Fruit fly (Drosophila melanogaster) whole organism, embryonic: ENCODE data around the gene Tlk.

ENCODE experiments used
- Asciz ChIP-seq: fragments of 200-800 bp; sonication (Bioruptor generic); optimal IDR thresholded peaks from 2 replicates; lab custom pipeline; 2017; ENCODE audit warnings: missing biosample characterization, mild to moderate bottlenecking, missing genetic modification characterization, missing genetic modification reagents
- CG12219 ChIP-seq: fragments of 200-800 bp; sonication (Bioruptor generic); optimal IDR thresholded peaks from 3 replicates; lab custom pipeline; 2018; ENCODE audit warnings: missing biosample characterization, mild to moderate bottlenecking, missing genetic modification characterization
- CG12744 ChIP-seq: fragments of 200-800 bp; sonication (Bioruptor generic); optimal IDR thresholded peaks from 2 replicates; lab custom pipeline; 2016; ENCODE audit warnings: missing biosample characterization, missing genetic modification characterization
- CG13296 ChIP-seq: fragments of 200-800 bp; sonication (Bioruptor generic); optimal IDR thresholded peaks from 3 replicates; lab custom pipeline; 2018; ENCODE audit warnings: missing biosample characterization, mild to moderate bottlenecking, missing genetic modification characterization
- CG13894 ChIP-seq: fragments of 200-800 bp; sonication (Bioruptor generic); optimal IDR thresholded peaks from 3 replicates; lab custom pipeline; 2018; ENCODE audit warnings: missing biosample characterization, mild to moderate bottlenecking, missing genetic modification characterization, moderate library complexity
- CG14014 ChIP-seq: fragments of 200-800 bp; sonication (Bioruptor generic); IDR thresholded peaks from 2 replicates; pipeline ENCODE4 v1.3.6; 2022; ENCODE audit warnings: missing biosample characterization, missing genetic modification characterization
- CG14667 ChIP-seq: fragments of 200-800 bp; sonication (Bioruptor generic); IDR thresholded peaks from 2 replicates; pipeline ENCODE4 v1.3.6; 2022; ENCODE audit warnings: missing biosample characterization, missing genetic modification characterization
- CG14710 ChIP-seq: fragments of 200-800 bp; sonication (Bioruptor generic); optimal IDR thresholded peaks from 3 replicates; lab custom pipeline; 2019; ENCODE audit warnings: missing biosample characterization, mild to moderate bottlenecking, missing genetic modification characterization, moderate library complexity
- CG15073 ChIP-seq: fragments of 200-800 bp; sonication (Bioruptor generic); optimal IDR thresholded peaks from 2 replicates; lab custom pipeline; 2016; ENCODE audit warnings: missing biosample characterization, missing genetic modification characterization
- CG1647 ChIP-seq: fragments of 200-800 bp; sonication (Bioruptor generic); optimal IDR thresholded peaks from 3 replicates; lab custom pipeline; 2016; ENCODE audit warnings: missing biosample characterization, missing genetic modification characterization
- CG17802 ChIP-seq: fragments of 200-800 bp; sonication (Bioruptor generic); optimal IDR thresholded peaks from 2 replicates; lab custom pipeline; 2018; ENCODE audit warnings: missing biosample characterization, mild to moderate bottlenecking, missing genetic modification characterization, moderate library complexity
- CG17912 ChIP-seq: fragments of 200-800 bp; sonication (Bioruptor generic); optimal IDR thresholded peaks from 2 replicates; lab custom pipeline; 2018; ENCODE audit warnings: missing biosample characterization, mild to moderate bottlenecking, missing genetic modification characterization
- CG3281 ChIP-seq: fragments of 200-800 bp; sonication (Bioruptor generic); optimal IDR thresholded peaks from 3 replicates; lab custom pipeline; 2017; ENCODE audit warnings: missing biosample characterization, mild to moderate bottlenecking, missing genetic modification characterization
- CG34376 ChIP-seq: fragments of 200-800 bp; sonication (Bioruptor generic); optimal IDR thresholded peaks from 2 replicates; lab custom pipeline; 2018; ENCODE audit warnings: missing biosample characterization, mild to moderate bottlenecking, missing genetic modification characterization
- CG4730 ChIP-seq: fragments of 200-800 bp; sonication (Bioruptor generic); IDR thresholded peaks from 2 replicates; pipeline ENCODE4 v1.3.6; 2022; ENCODE audit warnings: missing biosample characterization, missing genetic modification characterization
- CG6813 ChIP-seq: fragments of 200-800 bp; sonication (Bioruptor generic); optimal IDR thresholded peaks from 2 replicates; lab custom pipeline; 2017; ENCODE audit warnings: missing biosample characterization, missing genetic modification characterization, mild to moderate bottlenecking, moderate library complexity, missing genetic modification reagents
- CG6854 ChIP-seq: fragments of 200-800 bp; sonication (Bioruptor generic); optimal IDR thresholded peaks from 3 replicates; lab custom pipeline; 2017; ENCODE audit warnings: missing biosample characterization, mild to moderate bottlenecking, missing genetic modification characterization
- CG8478 ChIP-seq: fragments of >200 bp; optimal IDR thresholded peaks from 2 replicates; lab custom pipeline; 2018
- CG8924 ChIP-seq: fragments of 200-800 bp; optimal IDR thresholded peaks from 3 replicates; lab custom pipeline; 2019; ENCODE audit warnings: missing biosample characterization, mild to moderate bottlenecking, missing genetic modification characterization, moderate library complexity
- CHES-1-like ChIP-seq: fragments of 200-800 bp; sonication (Bioruptor generic); optimal IDR thresholded peaks from 2 replicates; lab custom pipeline; 2016; ENCODE audit warnings: missing biosample characterization, missing genetic modification characterization
- Chrac-16 ChIP-seq: fragments of 200-800 bp; sonication (Bioruptor generic); optimal IDR thresholded peaks from 3 replicates; lab custom pipeline; 2016; ENCODE audit warnings: missing biosample characterization, missing genetic modification characterization
- Dll ChIP-seq: fragments of 200-800 bp; sonication (Bioruptor generic); IDR thresholded peaks from 4 replicates; pipeline ENCODE4 v1.3.6; 2022; ENCODE audit warnings: missing biosample characterization, missing genetic modification characterization; ENCODE audit not compliant: partially characterized antibody
- Dref ChIP-seq: fragments of 200-800 bp; sonication (Bioruptor generic); IDR thresholded peaks from 2 replicates; pipeline ENCODE4 v1.3.6; 2022; ENCODE audit warnings: missing biosample characterization, missing genetic modification characterization
- Eip74EF ChIP-seq, 2 experiments: fragments of 200-800 bp in 1 of 2; fragments of >200 bp in 1 of 2; sonication (Bioruptor generic) in 1 of 2; optimal IDR thresholded peaks; 2 replicates each; lab custom pipeline; 2017 to 2019; ENCODE audit warnings: missing biosample characterization in 2 of 2, missing genetic modification characterization in 2 of 2, mild to moderate bottlenecking in 1 of 2, moderate library complexity in 1 of 2
- Ets65A ChIP-seq: fragments of 200-800 bp; sonication (Bioruptor generic); peaks from one replicate; lab custom pipeline; 2016; ENCODE audit warnings: missing biosample characterization, missing genetic modification characterization
- Fer2 ChIP-seq: fragments of 200-800 bp; sonication (Bioruptor generic); optimal IDR thresholded peaks from 2 replicates; lab custom pipeline; 2018; ENCODE audit warnings: missing biosample characterization, mild to moderate bottlenecking, missing genetic modification characterization, moderate library complexity
- PHDP ChIP-seq: fragments of 200-800 bp; sonication (Bioruptor generic); optimal IDR thresholded peaks from 3 replicates; lab custom pipeline; 2018; ENCODE audit warnings: missing biosample characterization, mild to moderate bottlenecking, missing genetic modification characterization, moderate library complexity
- Poxn ChIP-seq: fragments of 200-800 bp; sonication (Bioruptor generic); IDR thresholded peaks from 2 replicates; pipeline ENCODE4 v1.3.6; 2022; ENCODE audit warnings: missing biosample characterization, missing genetic modification characterization
- Ssrp ChIP-seq: fragments of 200-800 bp; sonication (Bioruptor generic); optimal IDR thresholded peaks from 2 replicates; lab custom pipeline; 2018; ENCODE audit warnings: missing biosample characterization, mild to moderate bottlenecking, missing genetic modification characterization, moderate library complexity
- Taf1 ChIP-seq: fragments of 200-800 bp; sonication (Bioruptor generic); IDR thresholded peaks from 2 replicates; pipeline ENCODE4 v1.3.6; 2022; ENCODE audit warnings: missing biosample characterization, missing genetic modification characterization
- Xbp1 ChIP-seq: fragments of 200-800 bp; sonication (Bioruptor generic); optimal IDR thresholded peaks from 3 replicates; lab custom pipeline; 2016; ENCODE audit warnings: missing biosample characterization, mild to moderate bottlenecking, missing genetic modification characterization
- YL-1 ChIP-seq: fragments of 200-800 bp; sonication (Bioruptor generic); optimal IDR thresholded peaks from 3 replicates; lab custom pipeline; 2017; ENCODE audit warnings: missing biosample characterization, mild to moderate bottlenecking, missing genetic modification characterization
- ci ChIP-seq: fragments of 200-800 bp; sonication (Bioruptor generic); IDR thresholded peaks from 3 replicates; pipeline ENCODE4 v1.3.6; 2022; ENCODE audit warnings: missing biosample characterization, missing genetic modification characterization
- dm ChIP-seq: fragments of 200-800 bp; sonication (Bioruptor generic); optimal IDR thresholded peaks from 3 replicates; lab custom pipeline; 2016; ENCODE audit warnings: missing biosample characterization, missing genetic modification characterization
- ems ChIP-seq: fragments of 200-800 bp; sonication (Bioruptor generic); optimal IDR thresholded peaks from 3 replicates; lab custom pipeline; 2016; ENCODE audit warnings: missing biosample characterization, missing genetic modification characterization
- fru ChIP-seq: fragments of >200 bp; optimal IDR thresholded peaks from 2 replicates; lab custom pipeline; 2017
- grn ChIP-seq: fragments of 200-800 bp; sonication (Bioruptor generic); optimal IDR thresholded peaks from 3 replicates; lab custom pipeline; 2017; ENCODE audit warnings: missing biosample characterization, missing genetic modification characterization
- klu ChIP-seq: fragments of 200-800 bp; sonication (Bioruptor generic); IDR thresholded peaks from 2 replicates; pipeline ENCODE4 v1.3.6; 2022; ENCODE audit warnings: missing biosample characterization, missing genetic modification characterization
- kni ChIP-seq: fragments of 200-800 bp; sonication (Bioruptor generic); optimal IDR thresholded peaks from 3 replicates; lab custom pipeline; 2017; ENCODE audit warnings: mild to moderate bottlenecking, missing biosample characterization, missing genetic modification reagents, missing genetic modification characterization
- maf-S ChIP-seq: fragments of 200-800 bp; sonication (Bioruptor generic); optimal IDR thresholded peaks from 2 replicates; lab custom pipeline; 2016; ENCODE audit warnings: missing biosample characterization, missing genetic modification characterization
- nerfin-2 ChIP-seq: fragments of 200-800 bp; sonication (Bioruptor generic); IDR thresholded peaks from 2 replicates; pipeline ENCODE4 v1.3.6; 2022; ENCODE audit warnings: missing biosample characterization, missing genetic modification characterization; ENCODE audit not compliant: partially characterized antibody
- nom ChIP-seq: fragments of 200-800 bp; sonication (Bioruptor generic); optimal IDR thresholded peaks from 2 replicates; lab custom pipeline; 2017; ENCODE audit warnings: missing biosample characterization, missing genetic modification characterization, mild to moderate bottlenecking, moderate library complexity, missing genetic modification reagents
- pita ChIP-seq: fragments of 200-800 bp; sonication (Bioruptor generic); optimal IDR thresholded peaks from 2 replicates; lab custom pipeline; 2017; ENCODE audit warnings: missing biosample characterization, mild to moderate bottlenecking, missing genetic modification characterization
- pum ChIP-seq: fragments of 200-800 bp; sonication (Bioruptor generic); optimal IDR thresholded peaks from 2 replicates; lab custom pipeline; 2016; ENCODE audit warnings: missing biosample characterization, missing genetic modification characterization
- sima ChIP-seq: fragments of 200-800 bp; sonication (Bioruptor generic); optimal IDR thresholded peaks from 2 replicates; lab custom pipeline; 2016; ENCODE audit warnings: missing biosample characterization, missing genetic modification characterization
- slbo ChIP-seq: fragments of 200-800 bp; sonication (Bioruptor generic); IDR thresholded peaks from 2 replicates; pipeline ENCODE4 v1.3.6; 2022; ENCODE audit warnings: missing biosample characterization, missing genetic modification characterization
- stwl ChIP-seq: fragments of 200-800 bp; sonication (Bioruptor generic); optimal IDR thresholded peaks from 3 replicates; lab custom pipeline; 2018; ENCODE audit warnings: missing biosample characterization, mild to moderate bottlenecking, missing genetic modification characterization, moderate library complexity
- vnd ChIP-seq: fragments of 200-800 bp; sonication (Bioruptor generic); IDR thresholded peaks from 3 replicates; pipeline ENCODE4 v1.3.6; 2022; ENCODE audit warnings: missing biosample characterization, missing genetic modification characterization; ENCODE audit not compliant: partially characterized antibody
- zen2 ChIP-seq: fragments of 200-800 bp; sonication (Bioruptor generic); IDR thresholded peaks from 3 replicates; pipeline ENCODE4 v1.3.6; 2022; ENCODE audit warnings: missing biosample characterization, missing genetic modification characterization; ENCODE audit not compliant: partially characterized antibody
- zfh2 ChIP-seq: fragments of 200-800 bp; sonication (Bioruptor generic); optimal IDR thresholded peaks from 2 replicates; lab custom pipeline; 2016; ENCODE audit warnings: missing biosample characterization, missing genetic modification characterization

Gene Tlk

dm6 chrX:3775822-3776668 is 56.2 kb downstream of the Tlk start (continued):
- TF ChIP-seq CG4730 (GFP tag; lab: Robert Waterston, UW): no peak
- TF ChIP-seq vnd (GFP tag; lab: Robert Waterston, UW): no peak
- no peak for TF ChIP-seq nerfin-2 (GFP tag; lab: Robert Waterston, UW)
- peak; percentile 35 for TF ChIP-seq CG13894
- TF ChIP-seq CG12219 (GFP tag; lab: Kevin White, UChicago): no peak
- no peak for TF ChIP-seq grn (GFP tag; lab: Kevin White, UChicago)
- TF ChIP-seq CG34376 (GFP tag; lab: Kevin White, UChicago): peak; percentile 54
- no peak; the same call in 2 of the 3 replicates for TF ChIP-seq ci (GFP tag; lab: Robert Waterston, UW)
- no peak for TF ChIP-seq fru (lab: Kevin White, UChicago)
- TF ChIP-seq Asciz (GFP tag; lab: Kevin White, UChicago): no peak
- no peak for TF ChIP-seq Poxn (GFP tag; lab: Robert Waterston, UW)
- TF ChIP-seq klu (GFP tag; lab: Robert Waterston, UW): no peak
- TF ChIP-seq Ets65A (GFP tag; lab: Kevin White, UChicago): no peak
- peak; percentile 37 for TF ChIP-seq Xbp1 (GFP tag; lab: Kevin White, UChicago)
- no peak for TF ChIP-seq sima (GFP tag; lab: Kevin White, UChicago)
- peak; percentile 66 for TF ChIP-seq kni
- TF ChIP-seq CG14667 (GFP tag; lab: Robert Waterston, UW): no peak
- peak; percentile 11 for TF ChIP-seq CG14710 (tag; lab: Kevin White, UChicago)
- TF ChIP-seq CHES-1-like: no peak
- no peak for TF ChIP-seq CG8924 (tag; lab: Kevin White, UChicago)
- TF ChIP-seq ems (GFP tag; lab: Kevin White, UChicago): no peak
- no peak for TF ChIP-seq Taf1 (GFP tag; lab: Robert Waterston, UW)
- TF ChIP-seq CG14014: no peak; the same call in 1 of the 2 replicates
- TF ChIP-seq Fer2 (tag; lab: Kevin White, UChicago): no peak
- no peak for TF ChIP-seq stwl (tag; lab: Kevin White, UChicago)
- no peak for TF ChIP-seq maf-S
- no peak for TF ChIP-seq slbo (GFP tag; lab: Robert Waterston, UW)
- TF ChIP-seq zen2: no peak
- peak in 1 of 2 experiments; percentile 50 for TF ChIP-seq Eip74EF (GFP tag; optimal IDR thresholded peaks at IDR 0.05; lab: Kevin White, UChicago)
- no peak for TF ChIP-seq CG8478
- TF ChIP-seq CG12744: no peak
- TF ChIP-seq Chrac-16 (GFP tag; lab: Kevin White, UChicago): no peak
- TF ChIP-seq CG17802 (tag; lab: Kevin White, UChicago): no peak
- TF ChIP-seq dm (GFP tag; lab: Kevin White, UChicago): no peak
- TF ChIP-seq CG13296 (GFP tag; lab: Kevin White, UChicago): peak; percentile 47
- no peak for TF ChIP-seq CG6854 (GFP tag; lab: Kevin White, UChicago)
- TF ChIP-seq CG3281 (GFP tag; lab: Kevin White, UChicago): no peak
- no peak for TF ChIP-seq CG17912
- no peak for TF ChIP-seq pita
- TF ChIP-seq Dll (GFP tag; lab: Robert Waterston, UW): 0 out of 4 replicates have a peak, but pooled peaks have one; percentile 16
- no peak for TF ChIP-seq CG6813 (GFP tag; lab: Kevin White, UChicago)
- no peak for TF ChIP-seq CG1647
- no peak for TF ChIP-seq Dref (GFP tag; lab: Robert Waterston, UW)
- no peak for TF ChIP-seq pum
- peak; percentile 7 for TF ChIP-seq PHDP (tag; lab: Kevin White, UChicago)
- TF ChIP-seq Ssrp (tag; lab: Kevin White, UChicago): no peak
- TF ChIP-seq YL-1: peak; percentile 30
- TF ChIP-seq zfh2: no peak
- TF ChIP-seq CG15073 (GFP tag; lab: Kevin White, UChicago): no peak
- TF ChIP-seq nom: peak; percentile 97
